Fruit fly (Drosophila melanogaster) whole organism, adult: ENCODE data around the gene CdGAPr.

ENCODE experiments used
- CG11617 ChIP-seq: fragments of 200-800 bp; sonication (Bioruptor generic); optimal IDR thresholded peaks from 2 replicates; lab custom pipeline; 2017; ENCODE audit warnings: mild to moderate bottlenecking, missing biosample characterization, missing genetic modification reagents, missing genetic modification characterization
- CG12768 ChIP-seq: fragments of 200-800 bp; sonication (Bioruptor generic); optimal IDR thresholded peaks from 2 replicates; lab custom pipeline; 2017; ENCODE audit warnings: missing biosample characterization, missing genetic modification characterization, mild to moderate bottlenecking, moderate library complexity, missing genetic modification reagents
- CG14711 ChIP-seq: fragments of 200-800 bp; sonication (Bioruptor generic); optimal IDR thresholded peaks from 2 replicates; lab custom pipeline; 2018; ENCODE audit warnings: missing biosample characterization, mild to moderate bottlenecking, missing genetic modification characterization, moderate library complexity
- CG1620 ChIP-seq: fragments of 200-800 bp; sonication (Bioruptor generic); optimal IDR thresholded peaks from 2 replicates; lab custom pipeline; 2016; ENCODE audit warnings: missing biosample characterization, missing genetic modification characterization
- CG33017 ChIP-seq: fragments of 200-800 bp; sonication (Bioruptor generic); optimal IDR thresholded peaks from 2 replicates; lab custom pipeline; 2018; ENCODE audit warnings: missing biosample characterization, mild to moderate bottlenecking, missing genetic modification characterization, moderate library complexity
- CG5204 ChIP-seq: fragments of 200-800 bp; sonication (Bioruptor generic); optimal IDR thresholded peaks from 2 replicates; lab custom pipeline; 2016; ENCODE audit warnings: missing biosample characterization, missing genetic modification characterization
- CG7045 ChIP-seq: fragments of 200-800 bp; sonication (Bioruptor generic); optimal IDR thresholded peaks from 2 replicates; lab custom pipeline; 2017; ENCODE audit warnings: missing biosample characterization, mild to moderate bottlenecking, missing genetic modification characterization
- CG7101 ChIP-seq: fragments of 200-800 bp; sonication (Bioruptor generic); optimal IDR thresholded peaks from 2 replicates; lab custom pipeline; 2018; ENCODE audit warnings: missing biosample characterization, mild to moderate bottlenecking, missing genetic modification characterization, moderate library complexity
- Clk ChIP-seq: fragments of 200-800 bp; sonication (Bioruptor generic); optimal IDR thresholded peaks from 2 replicates; lab custom pipeline; 2017; ENCODE audit warnings: missing biosample characterization, missing genetic modification characterization
- Crg-1 ChIP-seq: fragments of 200-800 bp; sonication (Bioruptor generic); optimal IDR thresholded peaks from 2 replicates; lab custom pipeline; 2016; ENCODE audit warnings: missing biosample characterization, missing genetic modification characterization
- Hr96 ChIP-seq: fragments of 200-800 bp; sonication (Bioruptor generic); optimal IDR thresholded peaks from 2 replicates; lab custom pipeline; 2016; ENCODE audit warnings: missing biosample characterization, missing genetic modification characterization
- Mnt ChIP-seq: fragments of 200-800 bp; sonication (Bioruptor generic); optimal IDR thresholded peaks from 2 replicates; lab custom pipeline; 2016; ENCODE audit warnings: missing biosample characterization, mild to moderate bottlenecking, missing genetic modification characterization
- bab1 ChIP-seq: fragments of 200-800 bp; sonication (Bioruptor generic); optimal IDR thresholded peaks from 3 replicates; lab custom pipeline; 2019; ENCODE audit warnings: missing biosample characterization, mild to moderate bottlenecking, missing genetic modification characterization, moderate library complexity
- cic ChIP-seq: fragments of 200-800 bp; sonication (Bioruptor generic); optimal IDR thresholded peaks from 2 replicates; lab custom pipeline; 2017; ENCODE audit warnings: missing biosample characterization, mild to moderate bottlenecking, missing genetic modification characterization, moderate library complexity
- cnc ChIP-seq, 2 experiments: fragments of >200 bp; optimal IDR thresholded peaks; 2 replicates each; lab custom pipeline; 2017
- kay ChIP-seq: fragments of 200-800 bp; sonication (Bioruptor generic); peaks from one replicate; lab custom pipeline; 2016; ENCODE audit warnings: missing biosample characterization, missing genetic modification characterization, borderline replicate concordance
- ovo ChIP-seq: fragments of 200-800 bp; sonication (Bioruptor generic); optimal IDR thresholded peaks from 2 replicates; lab custom pipeline; 2016; ENCODE audit warnings: missing biosample characterization, missing genetic modification characterization
- pad ChIP-seq: fragments of 200-800 bp; sonication (Bioruptor generic); optimal IDR thresholded peaks from 3 replicates; lab custom pipeline; 2017; ENCODE audit warnings: missing biosample characterization, missing genetic modification characterization, mild to moderate bottlenecking, moderate library complexity, missing genetic modification reagents
- tj ChIP-seq: fragments of 200-800 bp; sonication (Bioruptor generic); optimal IDR thresholded peaks from 3 replicates; lab custom pipeline; 2017; ENCODE audit warnings: missing biosample characterization, mild to moderate bottlenecking, missing genetic modification characterization, moderate library complexity
- toe ChIP-seq: fragments of 200-800 bp; sonication (Bioruptor generic); optimal IDR thresholded peaks from 2 replicates; lab custom pipeline; 2016; ENCODE audit warnings: missing biosample characterization, missing genetic modification characterization

The CdGAPr gene

dm6 chr2L:19814432-19814831, 22.8 kb upstream of the CdGAPr start, which contains the start of gene CG13962:
Gene CG13962, minus strand, starts transcription at chr2L:19814532.
- TF ChIP-seq kay (GFP tag; lab: Kevin White, UChicago) (no peak), CG1620 (no peak), CG5204 (GFP tag; lab: Kevin White, UChicago) (no peak)

dm6 chr2L:19810642-19811041, 19.0 kb upstream of the CdGAPr start:
- TF ChIP-seq pad (GFP tag; lab: Kevin White, UChicago) (no peak), Mnt (GFP tag; lab: Kevin White, UChicago) (no peak), CG33017 (tag; lab: Kevin White, UChicago) (no peak), Hr96 (GFP tag; lab: Kevin White, UChicago) (no peak), CG14711 (no peak), cic (GFP tag; lab: Kevin White, UChicago) (no peak), toe (GFP tag; lab: Kevin White, UChicago) (no peak), kay (GFP tag; lab: Kevin White, UChicago) (no peak), CG11617 (GFP tag; lab: Kevin White, UChicago) (no peak)

DNA sequence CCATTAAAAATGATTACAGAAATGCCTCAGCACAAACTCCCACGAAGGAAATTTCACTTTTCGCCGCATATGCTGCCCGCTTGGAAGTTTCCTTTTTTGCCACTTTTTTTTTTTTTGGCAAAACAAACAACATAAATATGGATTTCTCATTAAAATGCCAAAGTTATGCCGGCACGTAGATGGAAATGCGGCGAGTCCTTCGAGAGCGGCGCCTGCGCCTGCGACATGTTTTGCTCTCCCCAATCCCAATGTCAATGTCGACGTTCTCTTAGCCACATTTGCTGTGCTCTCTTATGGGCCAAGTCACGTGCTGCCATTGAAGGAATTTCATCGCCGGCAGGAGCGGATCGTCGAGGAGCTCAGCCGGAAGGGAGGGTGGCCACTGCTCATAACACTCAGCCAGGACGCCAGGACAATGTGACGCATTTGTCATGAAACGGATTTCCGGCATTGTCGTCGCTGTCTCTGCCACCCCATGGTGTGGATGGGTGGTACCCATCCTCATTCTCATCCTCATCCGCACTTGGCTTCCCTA, 17.9 kb upstream of the CdGAPr start:
- no peak for TF ChIP-seq Clk (GFP tag; lab: Kevin White, UChicago)
- TF ChIP-seq CG1620: no peak
- no peak for TF ChIP-seq CG7101

dm6 chr2L:19805007-19805406, 13.3 kb upstream of the CdGAPr start:
- TF ChIP-seq Hr96 (GFP tag; lab: Kevin White, UChicago): no peak
- no peak for TF ChIP-seq CG1620
- TF ChIP-seq cnc (optimal IDR thresholded peaks at IDR 0.05; lab: Kevin White, UChicago): no peak
- TF ChIP-seq CG12768 (GFP tag; lab: Kevin White, UChicago): no peak
- TF ChIP-seq CG11617 (GFP tag; lab: Kevin White, UChicago): no peak
- no peak for TF ChIP-seq CG33017 (tag; lab: Kevin White, UChicago)
- no peak for TF ChIP-seq CG5204 (GFP tag; lab: Kevin White, UChicago)
- TF ChIP-seq kay (GFP tag; lab: Kevin White, UChicago): no peak
- no peak for TF ChIP-seq bab1
- TF ChIP-seq toe (GFP tag; lab: Kevin White, UChicago): no peak
- no peak for TF ChIP-seq pad (GFP tag; lab: Kevin White, UChicago)
- no peak for TF ChIP-seq tj (GFP tag; lab: Kevin White, UChicago)
- TF ChIP-seq ovo (GFP tag; lab: Kevin White, UChicago): no peak
- no peak for TF ChIP-seq CG14711

DNA sequence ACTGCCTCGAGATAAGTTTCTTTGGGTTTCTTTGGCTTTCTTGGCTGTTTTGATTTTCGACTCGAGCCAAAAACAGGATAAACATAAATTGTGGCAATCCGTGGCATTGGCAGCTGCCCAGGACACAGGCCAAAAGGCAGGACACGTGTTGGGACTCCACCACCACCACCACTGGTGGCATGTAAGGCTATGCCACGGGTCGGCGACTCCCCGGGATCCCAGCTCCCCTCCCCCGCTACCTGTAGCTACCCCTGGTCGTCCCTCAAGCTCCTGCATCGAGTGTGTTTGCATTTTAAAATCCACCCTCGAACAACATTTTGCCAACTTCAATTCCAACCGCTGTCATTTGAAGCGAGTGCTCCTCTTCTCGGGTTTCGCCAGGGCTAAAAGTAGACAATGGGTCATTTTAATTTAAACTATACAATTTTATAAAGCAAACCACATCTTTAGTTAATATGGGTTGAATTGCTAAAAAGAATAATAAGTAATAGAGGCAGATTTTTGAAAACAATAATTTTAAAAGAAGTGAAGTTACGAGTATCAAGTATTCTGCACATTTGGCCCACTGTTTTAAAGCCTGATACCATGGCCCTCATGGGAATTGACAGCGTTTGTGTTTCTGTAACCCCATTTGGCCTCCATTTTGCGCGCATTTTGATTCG, 10.4 kb upstream of the CdGAPr start:
- TF ChIP-seq cnc (optimal IDR thresholded peaks at IDR 0.05; lab: Kevin White, UChicago): no peak
- TF ChIP-seq CG14711: no peak
- TF ChIP-seq cic (GFP tag; lab: Kevin White, UChicago): no peak
- no peak for TF ChIP-seq ovo (GFP tag; lab: Kevin White, UChicago)
- TF ChIP-seq kay (GFP tag; lab: Kevin White, UChicago): no peak
- no peak for TF ChIP-seq CG33017 (tag; lab: Kevin White, UChicago)
- TF ChIP-seq CG11617 (GFP tag; lab: Kevin White, UChicago): no peak
- no peak for TF ChIP-seq Clk (GFP tag; lab: Kevin White, UChicago)
- TF ChIP-seq bab1: no peak
- TF ChIP-seq Crg-1 (GFP tag; lab: Kevin White, UChicago): no peak
- no peak for TF ChIP-seq Mnt (GFP tag; lab: Kevin White, UChicago)
- TF ChIP-seq tj (GFP tag; lab: Kevin White, UChicago): no peak
- TF ChIP-seq CG5204 (GFP tag; lab: Kevin White, UChicago): no peak
- no peak for TF ChIP-seq CG7045
- TF ChIP-seq Hr96 (GFP tag; lab: Kevin White, UChicago): no peak
- TF ChIP-seq pad (GFP tag; lab: Kevin White, UChicago): no peak
- no peak for TF ChIP-seq CG12768 (GFP tag; lab: Kevin White, UChicago)
- TF ChIP-seq toe (GFP tag; lab: Kevin White, UChicago): no peak
- no peak for TF ChIP-seq CG7101

DNA sequence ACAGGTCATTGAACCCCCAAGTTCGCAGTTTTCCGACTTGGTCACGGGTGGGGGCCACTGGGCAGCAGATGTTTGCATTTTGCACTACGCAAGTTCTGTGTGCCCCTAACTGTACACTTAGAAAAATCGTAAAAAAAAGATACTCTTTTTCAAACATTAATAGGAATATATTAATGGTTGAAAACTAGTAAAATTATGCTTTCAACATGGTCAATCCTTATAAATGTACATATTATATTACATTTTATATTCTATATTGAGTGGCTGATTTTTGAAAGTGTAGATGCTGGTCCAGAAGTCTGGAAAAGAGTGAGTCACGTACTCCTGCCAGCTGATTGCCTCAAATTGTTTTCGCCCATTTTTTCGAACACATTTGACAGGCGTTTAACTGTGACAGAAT, 9.0 kb upstream of the CdGAPr start:
- TF ChIP-seq kay (GFP tag; lab: Kevin White, UChicago): no peak
- TF ChIP-seq CG7045: no peak
- no peak for TF ChIP-seq CG12768 (GFP tag; lab: Kevin White, UChicago)
- no peak for TF ChIP-seq Clk (GFP tag; lab: Kevin White, UChicago)
- TF ChIP-seq tj (GFP tag; lab: Kevin White, UChicago): no peak
- no peak for TF ChIP-seq bab1

- no peak for TF ChIP-seq CG11617 (GFP tag; lab: Kevin White, UChicago)
These were observed 8.3 kb upstream of the CdGAPr start for dm6 chr2L:19799940-19800339.
